Worm (Caenorhabditis elegans): ENCODE measurements around the gene str-27.

The str-27 gene

ce11 chrV:15741851-15742250 is 6.2 kb upstream of the str-27 start, which contains the start of gene str-18:
Gene str-18, minus strand, starts transcription at chrV:15741951.
- no peak for TF ChIP-seq unc-62 (GFP tag; optimal IDR thresholded peaks at IDR 0.05)

- TF ChIP-seq unc-62 (GFP tag; optimal IDR thresholded peaks at IDR 0.05) = no peak
Measured at ce11 chrV:15733568-15733967, 2.1 kb downstream of the str-27 start, which contains the start of gene T23D5.3. Gene T23D5.3, minus strand, starts transcription at chrV:15733668.

ce11 chrV:15733020-15733419 is 2.6 kb downstream of the str-27 start:
- no peak for TF ChIP-seq unc-62 (GFP tag; optimal IDR thresholded peaks at IDR 0.05)

- TF ChIP-seq unc-62 (GFP tag; optimal IDR thresholded peaks at IDR 0.05) = no peak
Measured at ce11 chrV:15732209-15732608, 3.4 kb downstream of the str-27 start, which contains the start of gene str-38. Gene str-38, minus strand, starts transcription at chrV:15732309.

- TF ChIP-seq unc-62 (GFP tag; optimal IDR thresholded peaks at IDR 0.05) = no peak
Measured at ce11 chrV:15730459-15730858, 5.2 kb downstream of the str-27 start, which contains the start of gene Y6E2A.10. Gene Y6E2A.10, minus strand, starts transcription at chrV:15730559.

ce11 chrV:15726610-15727009 is 9.0 kb downstream of the str-27 start, which contains the start of the genes irld-57 and sfxn-1.3:
Gene irld-57, minus strand, starts transcription at chrV:15726710.
Gene sfxn-1.3, plus strand, starts transcription at chrV:15726841.
- no peak for TF ChIP-seq unc-62 (GFP tag; optimal IDR thresholded peaks at IDR 0.05)

ce11 chrV:15721888-15722287 is 13.7 kb downstream of the str-27 start, which contains the start of gene srh-140:
Gene srh-140, plus strand, starts transcription at chrV:15722188.
- no peak for TF ChIP-seq unc-62 (GFP tag; optimal IDR thresholded peaks at IDR 0.05)

ce11 chrV:15721431-15721830 is 14.2 kb downstream of the str-27 start:
- TF ChIP-seq unc-62 (GFP tag; optimal IDR thresholded peaks at IDR 0.05) = no peak

ce11 chrV:15719570-15719969 is 16.1 kb downstream of the str-27 start, which contains the start of gene Y6E2A.7:
Gene Y6E2A.7, plus strand, starts transcription at chrV:15719870.
- no peak for TF ChIP-seq unc-62 (GFP tag; optimal IDR thresholded peaks at IDR 0.05)

- TF ChIP-seq unc-62 (GFP tag; optimal IDR thresholded peaks at IDR 0.05) = no peak
Measured at ce11 chrV:15718562-15718961, 17.1 kb downstream of the str-27 start, which contains the start of gene Y6E2A.5. Gene Y6E2A.5, minus strand, starts transcription at chrV:15718662.

ce11 chrV:15716679-15717078 is 18.9 kb downstream of the str-27 start, which contains the start of gene Y6E2A.4:
Gene Y6E2A.4, minus strand, starts transcription at chrV:15716779.
- TF ChIP-seq unc-62 (GFP tag; optimal IDR thresholded peaks at IDR 0.05) = no peak

- no peak for TF ChIP-seq unc-62 (GFP tag; optimal IDR thresholded peaks at IDR 0.05)
Measured at ce11 chrV:15715636-15716035, 20.0 kb downstream of the str-27 start.

ce11 chrV:15712385-15712784 is 23.2 kb downstream of the str-27 start:
- TF ChIP-seq unc-62 (GFP tag; optimal IDR thresholded peaks at IDR 0.05) = no peak

- no peak for TF ChIP-seq unc-62 (GFP tag; optimal IDR thresholded peaks at IDR 0.05)
Measured at ce11 chrV:15711898-15712297, 23.7 kb downstream of the str-27 start, which contains the start of gene str-101. Gene str-101, minus strand, starts transcription at chrV:15711998.

- no peak for TF ChIP-seq unc-62 (GFP tag; optimal IDR thresholded peaks at IDR 0.05)
Measured at ce11 chrV:15710401-15710800, 25.2 kb downstream of the str-27 start, which contains the start of gene Y6E2A.1. Gene Y6E2A.1, minus strand, starts transcription at chrV:15710501.

- no peak for TF ChIP-seq unc-62 (GFP tag; optimal IDR thresholded peaks at IDR 0.05)
Measured at ce11 chrV:15707982-15708381, 27.6 kb downstream of the str-27 start.

- no peak for TF ChIP-seq unc-62 (GFP tag; optimal IDR thresholded peaks at IDR 0.05)
Measured at ce11 chrV:15704745-15705144, 30.9 kb downstream of the str-27 start, which contains the start of gene twk-34. Gene twk-34, plus strand, starts transcription at chrV:15704960.

Data from whole organism, dauer.